Worm (Caenorhabditis elegans) whole organism, young adult: ENCODE results near the gene bath-44.

Experiments
- T07F8.4 ChIP-seq: sonication (generic microtip); optimal IDR thresholded peaks from 2 replicates; lab custom pipeline; 2016; ENCODE audit warnings: mild to moderate bottlenecking, missing genetic modification characterization, moderate library complexity, missing compliant biosample characterization
- atf-7 ChIP-seq: sonication (generic microtip); optimal IDR thresholded peaks from 2 replicates; lab custom pipeline; 2017; ENCODE audit warnings: mild to moderate bottlenecking, missing genetic modification characterization, missing compliant biosample characterization
- fkh-3 ChIP-seq: sonication (generic microtip); optimal IDR thresholded peaks from 2 replicates; lab custom pipeline; 2016; ENCODE audit warnings: mild to moderate bottlenecking, missing genetic modification characterization, missing compliant biosample characterization
- lir-1 ChIP-seq: fragments of 200-800 bp; sonication (Bioruptor generic); conservative IDR thresholded peaks from 2 replicates; pipeline ENCODE4 v1.3.6; 2022; ENCODE audit warnings: missing genetic modification reagents, missing genetic modification characterization, missing compliant biosample characterization
- mel-28 ChIP-seq: sonication (generic microtip); optimal IDR thresholded peaks from 2 replicates; lab custom pipeline; 2016; ENCODE audit warnings: borderline replicate concordance, mild to moderate bottlenecking, missing genetic modification characterization, missing compliant biosample characterization
- snpc-1.1 ChIP-seq: sonication (generic microtip); optimal IDR thresholded peaks from 2 replicates; lab custom pipeline; 2017; ENCODE audit warnings: missing genetic modification characterization, mild to moderate bottlenecking, missing compliant biosample characterization, antibody characterized with exemption, moderate library complexity, missing genotype, missing genetic modification reagents; ENCODE audit not compliant: insufficient read depth
- ztf-28 ChIP-seq: fragments of 200-800 bp; sonication (Bioruptor generic); IDR thresholded peaks from 2 replicates; pipeline ENCODE4 v1.3.6; 2022; ENCODE audit warnings: missing genetic modification reagents, missing genetic modification characterization, missing compliant biosample characterization

DNA sequence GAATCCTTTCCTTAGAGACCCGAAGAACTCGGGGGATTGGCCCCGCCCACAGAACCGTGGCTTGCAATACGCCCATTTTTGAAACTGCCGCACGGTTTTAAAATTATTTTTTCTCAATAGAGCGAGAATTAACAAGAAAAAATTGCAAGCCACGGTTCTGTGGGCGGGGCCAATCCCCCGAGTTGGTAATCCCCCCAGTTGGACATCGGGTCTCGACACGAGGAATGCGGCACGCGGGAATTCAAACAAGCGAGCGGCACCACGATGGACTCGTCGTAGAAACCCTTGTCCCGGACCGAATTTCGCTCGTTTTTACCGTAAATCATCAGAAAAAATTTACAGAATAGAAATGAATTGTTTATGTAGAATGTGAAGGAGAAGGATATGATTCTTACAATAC lies 41.7 kb upstream of the bath-44 start:
- no peak for TF ChIP-seq ztf-28 (GFP tag; lab: Robert Waterston, UW)
- TF ChIP-seq atf-7 (tag; lab: Kevin White, UChicago), result no peak
- TF ChIP-seq snpc-1.1 (tag; lab: Kevin White, UChicago), result no peak
- no peak for TF ChIP-seq lir-1 (GFP tag; lab: Robert Waterston, UW)
- no peak for TF ChIP-seq mel-28 (tag; lab: Kevin White, UChicago)
- TF ChIP-seq T07F8.4 (tag; lab: Kevin White, UChicago), result no peak
- no peak for TF ChIP-seq fkh-3 (tag; lab: Kevin White, UChicago)
